Worm (Caenorhabditis elegans): ENCODE measurements around the gene F46H5.2.
A peak's percentile ranks its signal among the peaks of the same experiment; 100 is the strongest.

- no peak for TF ChIP-seq hlh-12 (tag; optimal IDR thresholded peaks at IDR 0.05)
- peak; percentile 70 for TF ChIP-seq nhr-80 (tag; optimal IDR thresholded peaks at IDR 0.05)
- TF ChIP-seq unc-62 (GFP tag; optimal IDR thresholded peaks at IDR 0.05): no peak
- no peak for TF ChIP-seq ccch-3 (GFP tag; optimal IDR thresholded peaks at IDR 0.05)
- no peak for TF ChIP-seq dpff-1 (tag; optimal IDR thresholded peaks at IDR 0.05)
- no peak for TF ChIP-seq Y56A3A.18 (GFP tag; IDR thresholded peaks at IDR 0.05)
- TF ChIP-seq ztf-22 (GFP tag; optimal IDR thresholded peaks at IDR 0.05): no peak
These were observed 32.0 kb upstream of the F46H5.2 start for ce11 chrX:7233127-7234073.

All from whole organism, young adult.